Fruit fly (Drosophila melanogaster) whole organism: ENCODE data around the gene CG15353.

Source experiments
- CG8478 ChIP-seq: fragments of >200 bp; optimal IDR thresholded peaks from 2 replicates; lab custom pipeline; 2018; ENCODE audit warnings: inconsistent platforms
- EcR ChIP-seq, 2 experiments: fragments of >200 bp; optimal IDR thresholded peaks; 2 replicates each; lab custom pipeline; 2017; ENCODE audit warnings: missing biosample characterization in 2 of 2, missing genetic modification characterization in 2 of 2, missing genetic modification reagents in 2 of 2
- pan ChIP-seq: fragments of >200 bp; optimal IDR thresholded peaks from 2 replicates; lab custom pipeline; 2017
- psq ChIP-seq: fragments of >200 bp; optimal IDR thresholded peaks from 2 replicates; lab custom pipeline; 2017
- usp ChIP-seq: fragments of >200 bp; optimal IDR thresholded peaks from 2 replicates; lab custom pipeline; 2017; ENCODE audit warnings: missing biosample characterization, missing genetic modification characterization, mixed read lengths

- TF ChIP-seq psq (lab: Kevin White, UChicago), result no peak
- TF ChIP-seq usp (GFP tag; lab: Kevin White, UChicago), result no peak
- no peak for TF ChIP-seq pan (lab: Kevin White, UChicago)
- TF ChIP-seq EcR (GFP tag; optimal IDR thresholded peaks at IDR 0.05; lab: Kevin White, UChicago), result no peak
- no peak for TF ChIP-seq CG8478 (lab: Kevin White, UChicago)
Observed at dm6 chr2L:2011430-2011829, 4.4 kb upstream of the CG15353 start.
